Fruit fly (Drosophila melanogaster) whole organism: ENCODE data around the gene Btk.

Experiments used
- CG8478 ChIP-seq: fragments of >200 bp; optimal IDR thresholded peaks from 2 replicates; lab custom pipeline; 2018; ENCODE audit warnings: inconsistent platforms
- Dll ChIP-seq: fragments of >200 bp; optimal IDR thresholded peaks from 2 replicates; lab custom pipeline; 2017
- EcR ChIP-seq, 2 experiments: fragments of >200 bp; optimal IDR thresholded peaks; 2 replicates each; lab custom pipeline; 2017; ENCODE audit warnings: missing biosample characterization in 2 of 2, missing genetic modification characterization in 2 of 2, missing genetic modification reagents in 2 of 2
- pan ChIP-seq: fragments of >200 bp; optimal IDR thresholded peaks from 2 replicates; lab custom pipeline; 2017
- psq ChIP-seq: fragments of >200 bp; optimal IDR thresholded peaks from 2 replicates; lab custom pipeline; 2017
- usp ChIP-seq: fragments of >200 bp; optimal IDR thresholded peaks from 2 replicates; lab custom pipeline; 2017; ENCODE audit warnings: missing biosample characterization, missing genetic modification characterization, mixed read lengths

Btk gene

dm6 chr2L:8266670-8267435 lies 34.0 kb downstream of the Btk start:
- TF ChIP-seq usp: no peak
- no peak for TF ChIP-seq pan (lab: Kevin White, UChicago)

dm6 chr2L:8266145-8266544 lies 34.7 kb downstream of the Btk start:
- no peak for TF ChIP-seq EcR (GFP tag; optimal IDR thresholded peaks at IDR 0.05; lab: Kevin White, UChicago)
- TF ChIP-seq CG8478 (lab: Kevin White, UChicago): no peak
- TF ChIP-seq usp: no peak
- TF ChIP-seq Dll (lab: Kevin White, UChicago): no peak
- TF ChIP-seq pan (lab: Kevin White, UChicago): no peak
- TF ChIP-seq psq (lab: Kevin White, UChicago): no peak

dm6 chr2L:8257401-8258266 lies 43.2 kb downstream of the Btk start, which contains the start of gene CG8086:
Gene CG8086 (minus strand): TSS chr2L:8257502.
- TF ChIP-seq pan (lab: Kevin White, UChicago): no peak
- no peak for TF ChIP-seq EcR (GFP tag; optimal IDR thresholded peaks at IDR 0.05; lab: Kevin White, UChicago)
- TF ChIP-seq psq (lab: Kevin White, UChicago): no peak
- no peak for TF ChIP-seq CG8478 (lab: Kevin White, UChicago)
- TF ChIP-seq usp: no peak
- TF ChIP-seq Dll (lab: Kevin White, UChicago): no peak

- TF ChIP-seq EcR (GFP tag; optimal IDR thresholded peaks at IDR 0.05; lab: Kevin White, UChicago) (no peak), Dll (lab: Kevin White, UChicago) (no peak), usp (no peak), CG8478 (lab: Kevin White, UChicago) (no peak), pan (lab: Kevin White, UChicago) (no peak)
Measured at dm6 chr2L:8255406-8255805, 45.5 kb downstream of the Btk start.

- no peak for TF ChIP-seq EcR (GFP tag; optimal IDR thresholded peaks at IDR 0.05; lab: Kevin White, UChicago)
- TF ChIP-seq pan (lab: Kevin White, UChicago): no peak
- no peak for TF ChIP-seq Dll (lab: Kevin White, UChicago)
Measured at dm6 chr2L:8243903-8244302, 57.0 kb downstream of the Btk start, which contains the start of gene CG43057. Gene CG43057 (minus strand): TSS chr2L:8244003.

- TF ChIP-seq pan (lab: Kevin White, UChicago) (no peak), psq (lab: Kevin White, UChicago) (no peak), usp (no peak), EcR (GFP tag; optimal IDR thresholded peaks at IDR 0.05; lab: Kevin White, UChicago) (no peak), Dll (lab: Kevin White, UChicago) (no peak), CG8478 (lab: Kevin White, UChicago) (no peak)
Measured at dm6 chr2L:8242186-8242585, 58.7 kb downstream of the Btk start, which contains the start of gene CG14277. Gene CG14277 (plus strand): TSS chr2L:8242486.

dm6 chr2L:8241700-8242099 lies 59.2 kb downstream of the Btk start, which contains the start of gene Spn28F:
Gene Spn28F (minus strand): TSS chr2L:8241800.
- TF ChIP-seq pan (lab: Kevin White, UChicago) (no peak), usp (no peak), CG8478 (lab: Kevin White, UChicago) (no peak), EcR (GFP tag; optimal IDR thresholded peaks at IDR 0.05; lab: Kevin White, UChicago) (no peak), Dll (lab: Kevin White, UChicago) (no peak), psq (lab: Kevin White, UChicago) (no peak)

dm6 chr2L:8239712-8240245 lies 61.1 kb downstream of the Btk start, which contains the start of gene Pvr:
Gene Pvr (minus strand): TSS chr2L:8239878.
- TF ChIP-seq usp (no peak), CG8478 (lab: Kevin White, UChicago) (no peak), psq (lab: Kevin White, UChicago) (no peak), pan (lab: Kevin White, UChicago) (no peak), EcR (GFP tag; optimal IDR thresholded peaks at IDR 0.05; lab: Kevin White, UChicago) (no peak), Dll (lab: Kevin White, UChicago) (no peak)

dm6 chr2L:8239032-8239650 lies 61.7 kb downstream of the Btk start:
- no peak for TF ChIP-seq CG8478 (lab: Kevin White, UChicago)
- no peak for TF ChIP-seq EcR (GFP tag; optimal IDR thresholded peaks at IDR 0.05; lab: Kevin White, UChicago)
- no peak for TF ChIP-seq usp
- TF ChIP-seq pan (lab: Kevin White, UChicago): no peak
- TF ChIP-seq Dll (lab: Kevin White, UChicago): no peak
- no peak for TF ChIP-seq psq (lab: Kevin White, UChicago)

- TF ChIP-seq Dll (lab: Kevin White, UChicago): no peak
- no peak for TF ChIP-seq usp
- TF ChIP-seq psq (lab: Kevin White, UChicago): no peak
- TF ChIP-seq pan (lab: Kevin White, UChicago): no peak
- no peak for TF ChIP-seq CG8478 (lab: Kevin White, UChicago)
- TF ChIP-seq EcR (GFP tag; optimal IDR thresholded peaks at IDR 0.05; lab: Kevin White, UChicago): no peak
Measured at dm6 chr2L:8233571-8233970, 67.3 kb downstream of the Btk start.

dm6 chr2L:8232389-8232788 lies 68.5 kb downstream of the Btk start:
- TF ChIP-seq psq (lab: Kevin White, UChicago) (no peak), CG8478 (lab: Kevin White, UChicago) (no peak), EcR (GFP tag; optimal IDR thresholded peaks at IDR 0.05; lab: Kevin White, UChicago) (no peak), usp (no peak), pan (lab: Kevin White, UChicago) (no peak), Dll (lab: Kevin White, UChicago) (no peak)
